Fruit fly (Drosophila melanogaster) whole organism, prepupa: Measurements from ENCODE around the gene CG7840.

Source experiments
- Blimp-1 ChIP-seq: fragments of 200-800 bp; sonication (Bioruptor generic); optimal IDR thresholded peaks from 3 replicates; lab custom pipeline; 2017; ENCODE audit warnings: missing biosample characterization, missing genetic modification characterization, mild to moderate bottlenecking, moderate library complexity, missing genetic modification reagents
- CG10631 ChIP-seq: fragments of 200-800 bp; sonication (Bioruptor generic); optimal IDR thresholded peaks from 2 replicates; lab custom pipeline; 2016; ENCODE audit warnings: missing biosample characterization, missing genetic modification characterization
- CG10669 ChIP-seq: fragments of 200-800 bp; sonication (Bioruptor generic); optimal IDR thresholded peaks from 3 replicates; lab custom pipeline; 2018; ENCODE audit warnings: missing biosample characterization, mild to moderate bottlenecking, missing genetic modification characterization, moderate library complexity
- CG11294 ChIP-seq: fragments of 200-800 bp; sonication (Bioruptor generic); IDR thresholded peaks from 2 replicates; pipeline ENCODE4 v1.3.6; 2022; ENCODE audit warnings: missing biosample characterization, missing genetic modification characterization
- CG11762 ChIP-seq: fragments of 200-800 bp; sonication (Bioruptor generic); optimal IDR thresholded peaks from 3 replicates; lab custom pipeline; 2016; ENCODE audit warnings: missing biosample characterization, missing genetic modification characterization; ENCODE audit not compliant: insufficient read depth
- CG15336 ChIP-seq: fragments of 200-800 bp; sonication (Bioruptor generic); IDR thresholded peaks from 2 replicates; pipeline ENCODE4 v1.3.6; 2022; ENCODE audit warnings: missing biosample characterization, missing genetic modification characterization
- CG1621 ChIP-seq: fragments of 200-800 bp; sonication (Bioruptor generic); optimal IDR thresholded peaks from 3 replicates; lab custom pipeline; 2018; ENCODE audit warnings: missing biosample characterization, mild to moderate bottlenecking, missing genetic modification characterization
- CG16779 ChIP-seq: fragments of 200-800 bp; sonication (Bioruptor generic); optimal IDR thresholded peaks from 3 replicates; lab custom pipeline; 2017; ENCODE audit warnings: missing biosample characterization, mild to moderate bottlenecking, missing genetic modification characterization
- CG3032 ChIP-seq: fragments of 200-800 bp; optimal IDR thresholded peaks from 2 replicates; lab custom pipeline; 2019; ENCODE audit warnings: missing biosample characterization, mild to moderate bottlenecking, missing genetic modification characterization, moderate library complexity
- CG32006 ChIP-seq: fragments of 200-800 bp; sonication (Bioruptor generic); optimal IDR thresholded peaks from 3 replicates; lab custom pipeline; 2017; ENCODE audit warnings: missing biosample characterization, mild to moderate bottlenecking, missing genetic modification characterization
- CG3919 ChIP-seq: fragments of 200-800 bp; sonication (Bioruptor generic); optimal IDR thresholded peaks from 3 replicates; lab custom pipeline; 2016; ENCODE audit warnings: missing biosample characterization, missing genetic modification characterization
- CG4318 ChIP-seq: fragments of 200-800 bp; sonication (Bioruptor generic); optimal IDR thresholded peaks from 3 replicates; lab custom pipeline; 2017; ENCODE audit warnings: missing biosample characterization, mild to moderate bottlenecking, missing genetic modification characterization
- CG6276 ChIP-seq: fragments of 200-800 bp; sonication (Bioruptor generic); optimal IDR thresholded peaks from 2 replicates; lab custom pipeline; 2017; ENCODE audit warnings: missing biosample characterization, mild to moderate bottlenecking, missing genetic modification characterization
- CG6792 ChIP-seq: fragments of 200-800 bp; sonication (Bioruptor generic); optimal IDR thresholded peaks from 3 replicates; lab custom pipeline; 2016; ENCODE audit warnings: missing biosample characterization, missing genetic modification characterization
- CG6808 ChIP-seq: fragments of 200-800 bp; sonication (Bioruptor generic); optimal IDR thresholded peaks from 3 replicates; lab custom pipeline; 2017; ENCODE audit warnings: missing biosample characterization, missing genetic modification characterization, mild to moderate bottlenecking, moderate library complexity, missing genetic modification reagents
- CG8119 ChIP-seq: fragments of 200-800 bp; sonication (Bioruptor generic); IDR thresholded peaks from 3 replicates; pipeline ENCODE4 v1.3.6; 2022; ENCODE audit warnings: missing biosample characterization, missing genetic modification characterization
- CG8632 ChIP-seq: fragments of 200-800 bp; sonication (Bioruptor generic); optimal IDR thresholded peaks from 3 replicates; lab custom pipeline; 2016; ENCODE audit warnings: missing biosample characterization, missing genetic modification characterization
- Eip75B ChIP-seq: fragments of 200-800 bp; sonication (Bioruptor generic); optimal IDR thresholded peaks from 3 replicates; lab custom pipeline; 2016; ENCODE audit warnings: missing biosample characterization, missing genetic modification characterization
- Eip78C ChIP-seq: fragments of 200-800 bp; sonication (Bioruptor generic); peaks from one replicate; lab custom pipeline; 2016; ENCODE audit warnings: missing biosample characterization, missing genetic modification characterization
- Eip93F ChIP-seq: fragments of 200-800 bp; sonication (Bioruptor generic); optimal IDR thresholded peaks from 2 replicates; lab custom pipeline; 2016; ENCODE audit warnings: missing biosample characterization, mild to moderate bottlenecking, missing genetic modification characterization
- Gug ChIP-seq: fragments of 200-800 bp; sonication (Bioruptor generic); IDR thresholded peaks from 2 replicates; pipeline ENCODE4 v1.3.6; 2022; ENCODE audit warnings: missing biosample characterization, missing genetic modification characterization
- Hr38 ChIP-seq: sonication (Bioruptor generic); optimal IDR thresholded peaks from 2 replicates; lab custom pipeline; 2016; ENCODE audit warnings: missing biosample characterization, missing genetic modification characterization
- Hr39 ChIP-seq: fragments of 200-800 bp; sonication (Bioruptor generic); optimal IDR thresholded peaks from 2 replicates; lab custom pipeline; 2016; ENCODE audit warnings: missing biosample characterization, missing genetic modification characterization
- Hr4 ChIP-seq: fragments of 200-800 bp; sonication (Bioruptor generic); optimal IDR thresholded peaks from 3 replicates; lab custom pipeline; 2016; ENCODE audit warnings: missing biosample characterization, missing genetic modification characterization
- Met ChIP-seq: fragments of 200-800 bp; sonication (Bioruptor generic); optimal IDR thresholded peaks from 3 replicates; lab custom pipeline; 2016; ENCODE audit warnings: missing biosample characterization, missing genetic modification characterization
- OdsH ChIP-seq: fragments of 200-800 bp; sonication (Bioruptor generic); optimal IDR thresholded peaks from 3 replicates; lab custom pipeline; 2016; ENCODE audit warnings: missing biosample characterization, missing genetic modification characterization
- Smox ChIP-seq: fragments of 200-800 bp; sonication (Bioruptor generic); optimal IDR thresholded peaks from 3 replicates; lab custom pipeline; 2016; ENCODE audit warnings: missing biosample characterization, missing genetic modification characterization
- Sox102F ChIP-seq: fragments of 200-800 bp; sonication (Bioruptor generic); optimal IDR thresholded peaks from 2 replicates; lab custom pipeline; 2016; ENCODE audit warnings: missing biosample characterization, mild to moderate bottlenecking, missing genetic modification characterization
- Sox14 ChIP-seq: fragments of 200-800 bp; sonication (Bioruptor generic); optimal IDR thresholded peaks from 3 replicates; lab custom pipeline; 2016; ENCODE audit warnings: missing biosample characterization, missing genetic modification characterization
- achi ChIP-seq: fragments of 200-800 bp; sonication (Bioruptor generic); optimal IDR thresholded peaks from 3 replicates; lab custom pipeline; 2016; ENCODE audit warnings: missing biosample characterization, missing genetic modification characterization
- cyc ChIP-seq: fragments of 200-800 bp; sonication (Bioruptor generic); optimal IDR thresholded peaks from 3 replicates; lab custom pipeline; 2016; ENCODE audit warnings: missing biosample characterization, missing genetic modification characterization
- dsx ChIP-seq: fragments of 200-800 bp; optimal IDR thresholded peaks from 3 replicates; lab custom pipeline; 2019; ENCODE audit warnings: missing biosample characterization, mild to moderate bottlenecking, missing genetic modification characterization, moderate library complexity; ENCODE audit not compliant: poor library complexity, severe bottlenecking
- eg ChIP-seq: fragments of 200-800 bp; sonication (Bioruptor generic); IDR thresholded peaks from 3 replicates; pipeline ENCODE4 v1.3.6; 2022; ENCODE audit warnings: missing biosample characterization, missing genetic modification characterization
- esn ChIP-seq: fragments of 200-800 bp; sonication (Bioruptor generic); optimal IDR thresholded peaks from 2 replicates; lab custom pipeline; 2016; ENCODE audit warnings: missing biosample characterization, mild to moderate bottlenecking, missing genetic modification characterization, moderate library complexity
- fd59A ChIP-seq: fragments of 200-800 bp; sonication (Bioruptor generic); optimal IDR thresholded peaks from 2 replicates; lab custom pipeline; 2017; ENCODE audit warnings: missing biosample characterization, mild to moderate bottlenecking, missing genetic modification characterization, missing genetic modification reagents
- lz ChIP-seq: fragments of 200-800 bp; sonication (Bioruptor generic); optimal IDR thresholded peaks from 3 replicates; lab custom pipeline; 2016; ENCODE audit warnings: missing biosample characterization, missing genetic modification characterization
- net ChIP-seq: fragments of 200-800 bp; sonication (Bioruptor generic); optimal IDR thresholded peaks from 3 replicates; lab custom pipeline; 2016; ENCODE audit warnings: missing biosample characterization, missing genetic modification characterization
- pdm3 ChIP-seq: fragments of 200-800 bp; sonication (Bioruptor generic); optimal IDR thresholded peaks from 3 replicates; lab custom pipeline; 2016; ENCODE audit warnings: missing biosample characterization, missing genetic modification characterization
- spab ChIP-seq: fragments of 200-800 bp; sonication (Bioruptor generic); optimal IDR thresholded peaks from 2 replicates; lab custom pipeline; 2017; ENCODE audit warnings: missing biosample characterization, mild to moderate bottlenecking, missing genetic modification characterization, missing genetic modification reagents
- svp ChIP-seq: fragments of 200-800 bp; sonication (Bioruptor generic); peaks from one replicate; lab custom pipeline; 2016; ENCODE audit warnings: missing biosample characterization, missing genetic modification characterization
- topi ChIP-seq: fragments of 200-800 bp; sonication (Bioruptor generic); optimal IDR thresholded peaks from 3 replicates; lab custom pipeline; 2016; ENCODE audit warnings: missing biosample characterization, missing genetic modification characterization
- vri ChIP-seq: fragments of 200-800 bp; sonication (Bioruptor generic); optimal IDR thresholded peaks from 3 replicates; lab custom pipeline; 2016; ENCODE audit warnings: missing biosample characterization, mild to moderate bottlenecking, missing genetic modification characterization

Gene CG7840

dm6 chr2L:8319858-8320525, 14.6 kb downstream of the CG7840 start, which contains the start of the genes mtsh and strat (continued):
- TF ChIP-seq CG8119 (GFP tag; lab: Robert Waterston, UW) (no peak), CG6276 (GFP tag; lab: Kevin White, UChicago) (no peak), CG6808 (no peak), dsx (GFP tag; lab: Kevin White, UChicago) (peak; percentile 85), fd59A (GFP tag; lab: Kevin White, UChicago) (no peak), net (GFP tag; lab: Kevin White, UChicago) (no peak), CG3032 (tag; lab: Kevin White, UChicago) (peak; percentile 2), CG3919 (GFP tag; lab: Kevin White, UChicago) (peak; percentile 69), achi (GFP tag; lab: Kevin White, UChicago) (peak; percentile 32), pdm3 (GFP tag; lab: Kevin White, UChicago) (no peak), OdsH (GFP tag; lab: Kevin White, UChicago) (no peak), CG10669 (peak; percentile 51), CG8632 (GFP tag; lab: Kevin White, UChicago) (no peak), spab (GFP tag; lab: Kevin White, UChicago) (no peak)

- TF ChIP-seq CG15336 (GFP tag; lab: Robert Waterston, UW) (peak; percentile 37; the same call in 1 of the 2 replicates), Hr38 (no peak), eg (GFP tag; lab: Robert Waterston, UW) (0 out of 3 replicates have a peak, but pooled peaks have one; percentile 13), CG16779 (no peak), CG8119 (GFP tag; lab: Robert Waterston, UW) (0 out of 3 replicates have a peak, but pooled peaks have one; percentile 13), Hr39 (no peak), dsx (GFP tag; lab: Kevin White, UChicago) (no peak), CG11762 (GFP tag; lab: Kevin White, UChicago) (no peak), Blimp-1 (GFP tag; lab: Kevin White, UChicago) (no peak), CG1621 (no peak), esn (GFP tag; lab: Kevin White, UChicago) (no peak)
These were observed 19.8 kb downstream of the CG7840 start, which contains the start of gene CG7781 for dm6 chr2L:8325150-8325549. CG7781 (minus strand) TSS chr2L:8325409.

DNA sequence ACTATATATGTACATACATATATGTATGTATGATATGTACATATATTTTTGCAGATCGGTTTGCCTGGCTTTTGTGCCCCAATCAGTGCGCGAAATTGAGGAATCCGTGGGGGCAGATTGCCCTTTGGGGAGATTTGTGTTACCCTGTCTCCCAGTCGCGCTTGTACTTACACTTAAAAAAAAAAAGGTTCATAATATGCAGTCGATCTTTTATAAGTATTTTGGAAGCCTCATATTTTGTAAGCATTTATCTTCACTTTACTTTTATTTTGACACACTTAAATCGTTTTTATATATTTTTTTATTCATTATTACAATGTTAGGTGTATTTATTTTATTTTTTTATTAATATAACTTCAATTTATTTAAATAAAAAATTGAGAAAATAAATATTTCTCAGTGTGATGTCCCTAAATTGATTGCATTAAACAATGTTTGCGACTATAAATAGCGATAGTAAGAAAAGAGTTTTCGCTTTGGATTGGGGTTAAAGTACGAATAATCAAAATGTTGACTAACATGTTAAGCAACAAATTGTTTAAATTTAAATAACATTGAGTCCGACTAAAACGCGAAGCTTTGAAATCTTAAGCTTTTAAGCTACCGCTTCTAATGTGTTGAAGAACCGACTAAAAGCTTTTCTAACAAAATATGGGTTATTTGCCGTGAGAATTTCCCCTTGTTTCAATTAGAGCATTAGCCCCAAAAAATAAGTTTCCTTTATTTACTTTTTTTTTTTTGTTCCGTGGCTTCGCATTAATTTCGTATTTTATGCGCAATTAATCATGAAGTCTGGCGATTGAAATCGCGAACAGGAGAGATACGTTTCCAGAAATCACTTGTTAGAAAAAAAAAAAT, 21.3 kb downstream of the CG7840 start:
- no peak for TF ChIP-seq Hr4 (GFP tag; lab: Kevin White, UChicago)
- peak; percentile 62; the same call in 1 of the 2 replicates for TF ChIP-seq CG15336 (GFP tag; lab: Robert Waterston, UW)
- peak; percentile 31 for TF ChIP-seq Sox102F (GFP tag; lab: Kevin White, UChicago)
- TF ChIP-seq topi (GFP tag; lab: Kevin White, UChicago) = peak; percentile 27
- peak; percentile 17 for TF ChIP-seq pdm3 (GFP tag; lab: Kevin White, UChicago)
- TF ChIP-seq Met (GFP tag; lab: Kevin White, UChicago) = peak; percentile 44
- TF ChIP-seq net (GFP tag; lab: Kevin White, UChicago) = no peak
- TF ChIP-seq Hr38 = no peak
- peak; percentile 30 for TF ChIP-seq lz (GFP tag; lab: Kevin White, UChicago)
- TF ChIP-seq svp (GFP tag; lab: Kevin White, UChicago) = peak; percentile 91
- TF ChIP-seq CG32006 = peak; percentile 46
- peak; percentile 80 for TF ChIP-seq Eip78C
- TF ChIP-seq Sox14 (GFP tag; lab: Kevin White, UChicago) = no peak
- peak; percentile 12 for TF ChIP-seq CG10631 (GFP tag; lab: Kevin White, UChicago)
- TF ChIP-seq Blimp-1 (GFP tag; lab: Kevin White, UChicago) = no peak
- peak; percentile 28 for TF ChIP-seq CG8632 (GFP tag; lab: Kevin White, UChicago)
- no peak for TF ChIP-seq CG11294
- TF ChIP-seq vri = peak; percentile 3
- no peak for TF ChIP-seq Gug (GFP tag; lab: Robert Waterston, UW)
- no peak for TF ChIP-seq CG10669
- no peak for TF ChIP-seq Eip75B (GFP tag; lab: Kevin White, UChicago)
- no peak for TF ChIP-seq CG1621
- peak; percentile 11 for TF ChIP-seq CG4318 (GFP tag; lab: Kevin White, UChicago)
- peak; percentile 35 for TF ChIP-seq cyc (GFP tag; lab: Kevin White, UChicago)
- no peak for TF ChIP-seq Eip93F (GFP tag; lab: Kevin White, UChicago)
- TF ChIP-seq eg (GFP tag; lab: Robert Waterston, UW) = peak; percentile 70; the same call in 1 of the 3 replicates
- TF ChIP-seq Hr39 = peak; percentile 16
- no peak for TF ChIP-seq spab (GFP tag; lab: Kevin White, UChicago)
- TF ChIP-seq CG6276 (GFP tag; lab: Kevin White, UChicago) = no peak
- peak; percentile 22 for TF ChIP-seq CG6792 (GFP tag; lab: Kevin White, UChicago)
- peak; percentile 36 for TF ChIP-seq OdsH (GFP tag; lab: Kevin White, UChicago)
- peak; percentile 4 for TF ChIP-seq dsx (GFP tag; lab: Kevin White, UChicago)
- TF ChIP-seq Smox (GFP tag; lab: Kevin White, UChicago) = peak; percentile 11
